Worm (Caenorhabditis elegans): ENCODE results near the gene msp-3.

DNA sequence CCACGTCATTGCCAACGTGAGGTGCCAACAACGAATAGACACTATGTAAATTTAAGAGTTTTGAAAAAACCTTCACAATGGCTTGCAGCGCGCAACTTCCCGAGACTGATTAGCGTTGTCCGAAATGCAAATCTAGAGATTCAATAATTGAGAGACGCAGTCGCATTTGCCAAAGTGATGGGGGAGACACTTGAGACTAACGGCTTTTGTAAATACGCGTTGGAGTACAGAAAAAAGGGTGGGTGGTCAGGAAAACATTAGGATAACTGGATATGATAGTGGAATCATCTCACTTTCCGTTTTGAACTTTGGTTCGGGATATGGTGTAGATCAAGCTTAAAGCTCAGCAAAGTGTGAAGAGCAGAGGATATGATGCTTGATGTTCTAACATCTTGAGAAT, 6.3 kb downstream of the msp-3 start:
- TF ChIP-seq nhr-21 (tag; optimal IDR thresholded peaks at IDR 0.05): no peak
- no peak for TF ChIP-seq nhr-77 (tag; optimal IDR thresholded peaks at IDR 0.05)
- TF ChIP-seq zag-1 (tag; optimal IDR thresholded peaks at IDR 0.05): no peak
- no peak for TF ChIP-seq egl-27 (tag; optimal IDR thresholded peaks at IDR 0.05)
- TF ChIP-seq nhr-23 (tag; optimal IDR thresholded peaks at IDR 0.05): no peak
- TF ChIP-seq sem-4 (tag; optimal IDR thresholded peaks at IDR 0.05): no peak
- no peak for TF ChIP-seq ama-1 (optimal IDR thresholded peaks at IDR 0.05)
- TF ChIP-seq elt-1 (tag; optimal IDR thresholded peaks at IDR 0.05): no peak
- TF ChIP-seq crh-2 (tag; optimal IDR thresholded peaks at IDR 0.05): no peak
- no peak for TF ChIP-seq lsy-2 (tag; optimal IDR thresholded peaks at IDR 0.05)
- no peak for TF ChIP-seq skn-1 (tag; optimal IDR thresholded peaks at IDR 0.05)
